Worm (Caenorhabditis elegans): ENCODE data around the gene F38E11.9.

DNA sequence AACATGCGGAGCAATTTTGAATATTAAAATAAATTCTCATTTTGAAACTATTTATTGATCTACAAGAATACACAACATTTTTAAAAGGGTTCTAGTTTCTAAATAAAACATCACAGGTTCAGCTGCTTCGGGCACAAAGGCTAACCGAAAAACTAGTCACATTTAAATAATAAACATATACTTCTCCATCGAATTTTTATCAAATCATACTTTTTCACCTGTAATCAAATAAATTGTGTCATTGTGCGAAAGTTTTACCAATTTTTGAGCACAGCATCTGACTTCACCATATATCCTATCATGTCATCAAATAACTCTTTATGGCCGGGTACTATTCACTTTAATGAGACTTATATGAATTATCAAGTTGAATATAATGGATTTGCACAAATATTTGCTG is 46.5 kb upstream of the F38E11.9 start, which contains the start of gene sru-6:
- TF ChIP-seq nhr-237 (tag; optimal IDR thresholded peaks at IDR 0.05) (no peak), unc-39 (tag; optimal IDR thresholded peaks at IDR 0.05) (no peak), skn-1 (tag; optimal IDR thresholded peaks at IDR 0.05) (no peak), zag-1 (tag; optimal IDR thresholded peaks at IDR 0.05) (no peak), nhr-12 (tag; optimal IDR thresholded peaks at IDR 0.05) (no peak), ceh-28 (tag; optimal IDR thresholded peaks at IDR 0.05) (no peak), elt-1 (tag; optimal IDR thresholded peaks at IDR 0.05) (no peak), fkh-10 (GFP tag; optimal IDR thresholded peaks at IDR 0.05) (no peak), nhr-67 (tag; optimal IDR thresholded peaks at IDR 0.05) (no peak), ceh-82 (tag; optimal IDR thresholded peaks at IDR 0.05) (no peak), ZK546.5 (tag; optimal IDR thresholded peaks at IDR 0.05) (no peak), unc-62 (GFP tag; optimal IDR thresholded peaks at IDR 0.05) (no peak)
